Fruit fly (Drosophila melanogaster): Measurements from ENCODE around the gene CG33688.

CG33688 gene

DNA sequence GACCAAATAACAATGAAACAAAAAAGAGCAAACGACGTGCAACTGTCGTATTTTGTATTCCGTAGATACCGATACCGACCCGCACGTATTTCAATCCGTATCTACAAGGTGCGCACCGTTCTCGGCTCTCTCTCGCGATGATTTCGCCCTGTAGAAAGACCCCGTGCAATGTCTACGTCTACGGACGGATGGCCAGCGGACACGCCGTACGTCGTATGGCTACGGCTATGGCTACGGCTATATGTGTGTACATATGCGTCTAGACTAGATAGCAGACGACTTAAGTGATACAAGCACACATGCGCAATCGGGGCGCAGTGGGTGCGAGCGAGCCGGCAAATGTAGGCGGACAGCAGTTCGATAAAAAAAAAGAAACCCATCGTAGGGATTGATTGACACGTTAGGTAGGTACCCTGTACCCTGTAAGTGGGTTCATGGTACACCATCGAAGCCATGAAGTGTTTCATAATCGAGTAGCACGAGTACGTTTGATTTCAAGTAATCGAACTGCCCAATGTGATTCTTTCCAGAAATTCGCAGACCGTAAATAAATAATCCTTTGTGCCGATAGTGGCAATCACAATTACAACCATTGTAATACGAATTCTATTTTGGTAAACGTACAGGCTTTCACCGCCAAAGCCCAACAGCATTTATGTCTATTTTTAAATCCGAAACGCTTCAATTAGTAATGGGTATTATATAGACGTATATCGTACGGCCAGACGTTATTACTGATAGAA is 49.4 kb upstream of the CG33688 start (continued):
- TF ChIP-seq CG10979 (tag; optimal IDR thresholded peaks at IDR 0.05) (no peak), lola (GFP tag; optimal IDR thresholded peaks at IDR 0.05) (no peak), HHEX (GFP tag; optimal IDR thresholded peaks at IDR 0.05) (no peak), emc (GFP tag; optimal IDR thresholded peaks at IDR 0.05) (no peak), br (optimal IDR thresholded peaks at IDR 0.05) (no peak), CG15514 (GFP tag; optimal IDR thresholded peaks at IDR 0.05) (no peak), Poxn (GFP tag; IDR thresholded peaks at IDR 0.05) (no peak), yki (optimal IDR thresholded peaks at IDR 0.05) (no peak), CG1024 (GFP tag; IDR thresholded peaks at IDR 0.05) (no peak), esg (GFP tag; conservative IDR thresholded peaks at IDR 0.05) (no peak), Dfd (GFP tag; optimal IDR thresholded peaks at IDR 0.05) (no peak), Pdp1 (GFP tag; optimal IDR thresholded peaks at IDR 0.05) (peak in 1 of 2 experiments; percentile 21), CG13775 (GFP tag; optimal IDR thresholded peaks at IDR 0.05) (peak; percentile 46), Eip74EF (GFP tag; optimal IDR thresholded peaks at IDR 0.05) (no peak), CG4730 (GFP tag; IDR thresholded peaks at IDR 0.05) (0 out of 2 replicates have a peak, but pooled peaks have one; percentile 14), nom (GFP tag; optimal IDR thresholded peaks at IDR 0.05) (no peak), Hand (GFP tag; optimal IDR thresholded peaks at IDR 0.05) (no peak), CG17802 (tag; optimal IDR thresholded peaks at IDR 0.05) (no peak), CG3726 (GFP tag; IDR thresholded peaks at IDR 0.05) (no peak), CG2875 (GFP tag; optimal IDR thresholded peaks at IDR 0.05) (no peak), CG1233 (GFP tag; optimal IDR thresholded peaks at IDR 0.05) (no peak), lab (GFP tag; optimal IDR thresholded peaks at IDR 0.05) (peak; percentile 63), pita (GFP tag; optimal IDR thresholded peaks at IDR 0.05) (no peak), Oli (tag; optimal IDR thresholded peaks at IDR 0.05) (peak; percentile 34), Dbx (GFP tag; IDR thresholded peaks at IDR 0.05) (no peak), GATAe (GFP tag; conservative IDR thresholded peaks at IDR 0.05) (peak; percentile 36), CG12744 (GFP tag; optimal IDR thresholded peaks at IDR 0.05) (no peak), CG14710 (tag; optimal IDR thresholded peaks at IDR 0.05) (no peak), cad (GFP tag; optimal IDR thresholded peaks at IDR 0.05) (no peak), stc (GFP tag; IDR thresholded peaks at IDR 0.05) (no peak), sc (optimal IDR thresholded peaks at IDR 0.05) (no peak), sc (GFP tag; optimal IDR thresholded peaks at IDR 0.05) (no peak), Nf-YC (tag; optimal IDR thresholded peaks at IDR 0.05) (no peak), kni (GFP tag; optimal IDR thresholded peaks at IDR 0.05) (no peak), CG13296 (GFP tag; optimal IDR thresholded peaks at IDR 0.05) (no peak), CG30431 (GFP tag; optimal IDR thresholded peaks at IDR 0.05) (no peak), CG4404 (GFP tag; IDR thresholded peaks at IDR 0.05) (no peak), CG10274 (GFP tag; optimal IDR thresholded peaks at IDR 0.05) (peak; percentile 16)

DNA sequence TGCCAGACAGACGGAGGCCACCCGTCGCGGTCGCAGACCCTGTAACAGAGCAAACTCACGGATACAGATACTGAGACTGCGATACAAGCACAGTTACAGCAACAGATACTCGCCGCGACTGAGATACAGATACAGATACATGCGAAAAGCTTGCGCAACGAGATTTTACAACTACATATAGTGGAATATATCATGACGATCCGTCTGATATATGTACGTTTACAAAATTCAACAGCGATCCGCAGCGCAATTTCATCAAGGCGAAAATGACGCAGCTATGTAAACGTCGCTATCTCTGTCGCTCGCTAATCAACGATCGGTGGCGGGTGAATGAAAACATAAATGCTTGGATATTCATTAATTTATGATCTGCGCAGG is 48.9 kb upstream of the CG33688 start:
- TF ChIP-seq cg (GFP tag; optimal IDR thresholded peaks at IDR 0.05) (peak; percentile 46), sd (tag; optimal IDR thresholded peaks at IDR 0.05) (peak; percentile 81), Adf1 (GFP tag; IDR thresholded peaks at IDR 0.05) (peak; percentile 54), p53 (GFP tag; optimal IDR thresholded peaks at IDR 0.05) (no peak), E2f1 (GFP tag; IDR thresholded peaks at IDR 0.05) (no peak), her (GFP tag; optimal IDR thresholded peaks at IDR 0.05) (no peak), caup (GFP tag; optimal IDR thresholded peaks at IDR 0.05; ENCODE audit: severe bottlenecking) (peak; percentile 26), HLH4C (GFP tag; IDR thresholded peaks at IDR 0.05; ENCODE audit: partially characterized antibody) (peak; percentile 36; the same call in 1 of the 3 replicates), shn (GFP tag; optimal IDR thresholded peaks at IDR 0.05) (no peak), CG13894 (tag; optimal IDR thresholded peaks at IDR 0.05) (peak; percentile 90), ftz-f1 (GFP tag; optimal IDR thresholded peaks at IDR 0.05) (peak; percentile 21), Med (GFP tag) (peak; percentile 79), Hr39 (optimal IDR thresholded peaks at IDR 0.05) (no peak), mirr (GFP tag; optimal IDR thresholded peaks at IDR 0.05) (peak; percentile 97), CG12769 (tag; optimal IDR thresholded peaks at IDR 0.05) (peak; percentile 52)

All from whole organism, embryonic.